Fruit fly (Drosophila melanogaster): ENCODE results near the gene alpha4GT1.
A peak's percentile ranks its signal among the peaks of the same experiment; 100 is the strongest.

The alpha4GT1 gene

DNA sequence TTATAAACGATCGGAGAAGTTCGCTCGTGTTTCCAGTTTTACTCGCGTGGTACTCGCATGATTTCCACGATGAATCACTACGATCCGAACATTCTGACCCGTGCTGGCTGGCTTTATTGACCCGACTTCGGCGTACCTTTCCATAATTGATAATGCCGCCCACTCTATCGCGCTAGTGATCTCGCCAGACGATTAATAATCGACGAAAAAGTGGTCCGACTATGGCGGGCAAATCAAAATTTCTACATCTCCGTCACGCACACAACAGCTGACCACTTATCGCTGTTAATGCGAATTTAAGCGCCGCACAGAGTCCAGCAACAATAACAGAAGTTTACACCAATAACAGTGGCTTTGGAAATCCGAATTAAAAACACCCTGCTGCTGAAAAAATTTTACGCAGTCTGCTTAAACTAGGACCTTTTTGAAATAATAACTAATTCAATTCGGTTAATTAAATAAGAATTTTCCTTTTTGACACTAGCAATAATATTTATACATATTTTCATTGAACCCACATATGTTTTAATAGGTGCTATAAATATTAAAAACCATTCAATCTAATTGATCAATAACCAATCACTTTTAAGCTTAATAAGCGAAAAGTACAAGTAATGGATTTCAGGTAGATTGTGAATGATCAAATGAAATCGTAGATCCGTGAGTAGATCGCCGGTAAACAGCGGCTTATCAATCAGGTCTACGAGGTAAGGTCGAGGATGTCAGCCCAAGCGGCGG is 32.9 kb upstream of the alpha4GT1 start (continued):
- TF ChIP-seq Doc3 (GFP tag; IDR thresholded peaks at IDR 0.05; ENCODE audit: partially characterized antibody) = no peak
- peak; percentile 50 for TF ChIP-seq lilli (GFP tag; optimal IDR thresholded peaks at IDR 0.05)
- TF ChIP-seq danr (GFP tag; IDR thresholded peaks at IDR 0.05) = no peak
- no peak for TF ChIP-seq aop (GFP tag; IDR thresholded peaks at IDR 0.05)
- peak; percentile 31 for TF ChIP-seq org-1 (GFP tag; optimal IDR thresholded peaks at IDR 0.05)
- TF ChIP-seq pzg (GFP tag; optimal IDR thresholded peaks at IDR 0.05) = peak; percentile 21
- TF ChIP-seq Hr3 (GFP tag; optimal IDR thresholded peaks at IDR 0.05) = peak; percentile 54
- no peak for TF ChIP-seq ERR (GFP tag; optimal IDR thresholded peaks at IDR 0.05)
- TF ChIP-seq jigr1 (GFP tag; IDR thresholded peaks at IDR 0.05) = no peak

- peak; percentile 81 for TF ChIP-seq exex (tag; optimal IDR thresholded peaks at IDR 0.05)
- TF ChIP-seq GATAe (GFP tag; conservative IDR thresholded peaks at IDR 0.05) = peak; percentile 9; the same call in 1 of the 2 replicates
- TF ChIP-seq Deaf1 (tag; optimal IDR thresholded peaks at IDR 0.05) = no peak
- peak; percentile 47 for TF ChIP-seq Med (GFP tag)
- TF ChIP-seq CG11456 (GFP tag; IDR thresholded peaks at IDR 0.05) = peak; percentile 69; the same call in 2 of the 3 replicates
- TF ChIP-seq Ssrp (tag; optimal IDR thresholded peaks at IDR 0.05) = no peak
- no peak for TF ChIP-seq CG8924 (tag; optimal IDR thresholded peaks at IDR 0.05)
- TF ChIP-seq CG7987 (GFP tag; optimal IDR thresholded peaks at IDR 0.05) = peak; percentile 0
- TF ChIP-seq mirr (GFP tag; optimal IDR thresholded peaks at IDR 0.05) = peak; percentile 25
- TF ChIP-seq CG34376 (GFP tag; optimal IDR thresholded peaks at IDR 0.05) = peak; percentile 58
- TF ChIP-seq grn (GFP tag; optimal IDR thresholded peaks at IDR 0.05) = peak; percentile 81
Observed at dm6 chr2L:3044660-3045504, 21.9 kb upstream of the alpha4GT1 start.

dm6 chr2L:3043647-3044046 is 20.7 kb upstream of the alpha4GT1 start, which contains the start of gene FASN2:
Gene FASN2 (plus strand): TSS chr2L:3043947.
- TF ChIP-seq dan (GFP tag; IDR thresholded peaks at IDR 0.05) = no peak
- TF ChIP-seq phol (tag; optimal IDR thresholded peaks at IDR 0.05) = no peak
- no peak for TF ChIP-seq pan (optimal IDR thresholded peaks at IDR 0.05)
- no peak for TF ChIP-seq pan (GFP tag; optimal IDR thresholded peaks at IDR 0.05 in 1 of 2, IDR thresholded peaks at IDR 0.05 in 1 of 2)
- TF ChIP-seq CG3407 (GFP tag; optimal IDR thresholded peaks at IDR 0.05) = no peak
- no peak for TF ChIP-seq pum (GFP tag; optimal IDR thresholded peaks at IDR 0.05)
- TF ChIP-seq CG13624 (GFP tag; optimal IDR thresholded peaks at IDR 0.05) = no peak
- no peak for TF ChIP-seq Dbx (GFP tag; IDR thresholded peaks at IDR 0.05)
- TF ChIP-seq TFAM (GFP tag; optimal IDR thresholded peaks at IDR 0.05) = no peak
- TF ChIP-seq CG17568 (GFP tag; optimal IDR thresholded peaks at IDR 0.05) = no peak
- no peak for TF ChIP-seq twi (tag; optimal IDR thresholded peaks at IDR 0.05)
- no peak for TF ChIP-seq tin (GFP tag; optimal IDR thresholded peaks at IDR 0.05)

- TF ChIP-seq CG10366 (GFP tag; IDR thresholded peaks at IDR 0.05) = no peak
- 0 out of 3 replicates have a peak, but pooled peaks have one; percentile 33 for TF ChIP-seq otp (GFP tag; IDR thresholded peaks at IDR 0.05)
- TF ChIP-seq toy (GFP tag; IDR thresholded peaks at IDR 0.05) = no peak
- TF ChIP-seq Sry-β (GFP tag; optimal IDR thresholded peaks at IDR 0.05) = no peak
- no peak for TF ChIP-seq salm (tag; optimal IDR thresholded peaks at IDR 0.05)
- TF ChIP-seq Hr39 (optimal IDR thresholded peaks at IDR 0.05) = no peak
- TF ChIP-seq Dref (GFP tag; IDR thresholded peaks at IDR 0.05) = no peak
- TF ChIP-seq danr (GFP tag; IDR thresholded peaks at IDR 0.05) = no peak
- TF ChIP-seq zen2 (GFP tag; IDR thresholded peaks at IDR 0.05; ENCODE audit: partially characterized antibody) = no peak
- peak; percentile 59 for TF ChIP-seq mam (GFP tag; optimal IDR thresholded peaks at IDR 0.05)
- TF ChIP-seq HmgZ (tag; optimal IDR thresholded peaks at IDR 0.05) = peak; percentile 53
- peak; percentile 52 for TF ChIP-seq gem (tag; optimal IDR thresholded peaks at IDR 0.05)
- peak; percentile 97 for TF ChIP-seq exex (tag; optimal IDR thresholded peaks at IDR 0.05)
- peak; percentile 86 for TF ChIP-seq CG7987 (GFP tag; optimal IDR thresholded peaks at IDR 0.05)
- no peak for TF ChIP-seq CG8765 (GFP tag; IDR thresholded peaks at IDR 0.05)
Observed at dm6 chr2L:3041918-3042615, 19.1 kb upstream of the alpha4GT1 start, which contains the start of gene CG17261. Gene CG17261 (plus strand): TSS chr2L:3042551.

Measured in whole organism, embryonic.